Worm (Caenorhabditis elegans) whole organism, L4 larva: ENCODE measurements around the gene ftn-1.

Experiments used
- madf-9 ChIP-seq: fragments of 200-800 bp; sonication (Bioruptor generic); conservative IDR thresholded peaks from 2 replicates; pipeline ENCODE4 v1.3.6; 2022; ENCODE audit warnings: missing genetic modification reagents, missing genetic modification characterization, missing compliant biosample characterization
- snpc-4 ChIP-seq: fragments of 150-350 bp; optimal IDR thresholded peaks from 2 replicates; lab custom pipeline; 2014; ENCODE audit warnings: missing biosample characterization, missing genetic modification characterization

DNA sequence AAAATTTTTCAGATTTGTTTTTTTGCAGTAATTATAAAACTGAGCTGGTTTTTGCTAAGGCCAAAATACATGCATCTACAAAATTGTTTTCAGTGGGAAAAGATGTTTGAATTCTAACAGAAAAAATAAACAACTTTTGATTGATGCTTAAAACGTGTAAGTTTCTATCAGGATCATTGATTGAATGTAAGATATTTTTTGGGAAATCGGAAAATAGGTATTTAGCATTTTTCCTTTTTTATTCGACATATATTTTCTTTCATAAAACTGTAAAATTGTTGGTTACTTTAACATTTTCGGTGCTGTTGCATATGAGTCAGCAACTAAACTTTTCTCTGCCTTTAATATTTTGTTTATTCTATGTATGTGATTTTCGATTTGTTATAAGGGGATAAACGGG lies 22.9 kb downstream of the ftn-1 start, which contains the start of gene C54F6.20:
- TF ChIP-seq madf-9 (GFP tag; lab: Robert Waterston, UW) (no peak), snpc-4 (tag; lab: Kevin White, UChicago) (no peak)
